Fruit fly (Drosophila melanogaster) whole organism, embryonic: ENCODE measurements around the gene CG43401.
A peak's percentile ranks its signal among the peaks of the same experiment; 100 is the strongest.

Source experiments
- Abd-B ChIP-seq: fragments of 200-800 bp; sonication (Bioruptor generic); optimal IDR thresholded peaks from 2 replicates; lab custom pipeline; 2018; ENCODE audit warnings: missing biosample characterization, mild to moderate bottlenecking, missing genetic modification characterization, moderate library complexity
- Ada2b ChIP-seq: fragments of 200-800 bp; sonication (Bioruptor generic); IDR thresholded peaks from 2 replicates; pipeline ENCODE4 v1.3.6; 2022; ENCODE audit warnings: missing biosample characterization, missing genetic modification characterization
- Awh ChIP-seq: fragments of 200-800 bp; sonication (Bioruptor generic); IDR thresholded peaks from 2 replicates; pipeline ENCODE4, ENCODE4 v1.3.6; 2022; ENCODE audit warnings: missing biosample characterization, missing genetic modification characterization
- B-H2 ChIP-seq: fragments of 200-800 bp; sonication (Bioruptor generic); optimal IDR thresholded peaks from 2 replicates; lab custom pipeline; 2018; ENCODE audit warnings: missing biosample characterization, mild to moderate bottlenecking, missing genetic modification characterization
- CG10366 ChIP-seq: fragments of 200-800 bp; sonication (Bioruptor generic); IDR thresholded peaks from 2 replicates; pipeline ENCODE4 v1.3.6; 2022; ENCODE audit warnings: missing biosample characterization, missing genetic modification characterization
- CG11398 ChIP-seq: fragments of 200-800 bp; sonication (Bioruptor generic); optimal IDR thresholded peaks from 2 replicates; lab custom pipeline; 2016; ENCODE audit warnings: missing biosample characterization, missing genetic modification characterization
- CG11504 ChIP-seq: fragments of 200-800 bp; sonication (Bioruptor generic); optimal IDR thresholded peaks from 3 replicates; lab custom pipeline; 2019; ENCODE audit warnings: missing biosample characterization, mild to moderate bottlenecking, missing genetic modification characterization, moderate library complexity
- CG11695 ChIP-seq: fragments of 200-800 bp; sonication (Bioruptor generic); IDR thresholded peaks from 3 replicates; pipeline ENCODE4 v1.3.6; 2022; ENCODE audit warnings: missing biosample characterization, missing genetic modification characterization
- CG12236 ChIP-seq: fragments of 200-800 bp; sonication (Bioruptor generic); optimal IDR thresholded peaks from 2 replicates; lab custom pipeline; 2016; ENCODE audit warnings: missing biosample characterization, missing genetic modification characterization
- CG13287 ChIP-seq: fragments of 200-800 bp; sonication (Bioruptor generic); IDR thresholded peaks from 2 replicates; pipeline ENCODE4 v1.3.6; 2022; ENCODE audit warnings: missing biosample characterization, missing genetic modification characterization; ENCODE audit not compliant: partially characterized antibody
- CG13624 ChIP-seq: fragments of 200-800 bp; sonication (Bioruptor generic); optimal IDR thresholded peaks from 2 replicates; lab custom pipeline; 2016; ENCODE audit warnings: missing biosample characterization, missing genetic modification characterization
- CG14050 ChIP-seq: fragments of 200-800 bp; sonication (Bioruptor generic); IDR thresholded peaks from 3 replicates; pipeline ENCODE4 v1.3.6; 2022; ENCODE audit warnings: missing biosample characterization, missing genetic modification characterization
- CG14441 ChIP-seq: fragments of 200-800 bp; sonication (Bioruptor generic); IDR thresholded peaks from 2 replicates; pipeline ENCODE4 v1.3.6; 2022; ENCODE audit warnings: missing biosample characterization, missing genetic modification characterization
- CG15269 ChIP-seq: fragments of 200-800 bp; sonication (Bioruptor generic); optimal IDR thresholded peaks from 2 replicates; lab custom pipeline; 2018; ENCODE audit warnings: missing biosample characterization, mild to moderate bottlenecking, missing genetic modification characterization, moderate library complexity
- CG15601 ChIP-seq: fragments of 200-800 bp; sonication (Bioruptor generic); optimal IDR thresholded peaks from 3 replicates; lab custom pipeline; 2019; ENCODE audit warnings: missing biosample characterization, mild to moderate bottlenecking, missing genetic modification characterization, moderate library complexity
- CG16813 ChIP-seq: fragments of 200-800 bp; sonication (Bioruptor generic); IDR thresholded peaks from 3 replicates; pipeline ENCODE4 v1.3.6; 2022; ENCODE audit warnings: missing biosample characterization, missing genetic modification characterization; ENCODE audit not compliant: partially characterized antibody
- CG17802 ChIP-seq: fragments of 200-800 bp; sonication (Bioruptor generic); optimal IDR thresholded peaks from 2 replicates; lab custom pipeline; 2018; ENCODE audit warnings: missing biosample characterization, mild to moderate bottlenecking, missing genetic modification characterization, moderate library complexity
- CG18599 ChIP-seq: fragments of 200-800 bp; sonication (Bioruptor generic); optimal IDR thresholded peaks from 3 replicates; lab custom pipeline; 2017; ENCODE audit warnings: missing biosample characterization, missing genetic modification characterization, mild to moderate bottlenecking, moderate library complexity, missing genetic modification reagents
- CG2120 ChIP-seq: fragments of 200-800 bp; sonication (Bioruptor generic); optimal IDR thresholded peaks from 3 replicates; lab custom pipeline; 2016; ENCODE audit warnings: missing biosample characterization, missing genetic modification characterization
- CG2678 ChIP-seq: fragments of 200-800 bp; sonication (Bioruptor generic); optimal IDR thresholded peaks from 3 replicates; lab custom pipeline; 2019; ENCODE audit warnings: missing biosample characterization, mild to moderate bottlenecking, missing genetic modification characterization, moderate library complexity
- CG4360 ChIP-seq: fragments of 200-800 bp; sonication (Bioruptor generic); IDR thresholded peaks from 2 replicates; pipeline ENCODE4 v1.3.6; 2022; ENCODE audit warnings: missing biosample characterization, missing genetic modification characterization
- CG5953 ChIP-seq: fragments of 200-800 bp; sonication (Bioruptor generic); IDR thresholded peaks from 2 replicates; pipeline ENCODE4 v1.3.6; 2022; ENCODE audit warnings: missing biosample characterization, missing genetic modification characterization
- CG6654 ChIP-seq: fragments of 200-800 bp; sonication (Bioruptor generic); optimal IDR thresholded peaks from 2 replicates; lab custom pipeline; 2017; ENCODE audit warnings: missing biosample characterization, mild to moderate bottlenecking, missing genetic modification characterization
- CG9437 ChIP-seq: fragments of 200-800 bp; sonication (Bioruptor generic); optimal IDR thresholded peaks from 2 replicates; lab custom pipeline; 2018; ENCODE audit warnings: missing biosample characterization, mild to moderate bottlenecking, missing genetic modification characterization
- Dfd ChIP-seq, 2 experiments: fragments of >200 bp; optimal IDR thresholded peaks; 2 replicates each; lab custom pipeline; 2017; ENCODE audit warnings: missing biosample characterization in 2 of 2, missing genetic modification characterization in 2 of 2
- GATAe ChIP-seq: fragments of 200-800 bp; sonication (Bioruptor generic); conservative IDR thresholded peaks from 2 replicates; pipeline ENCODE4 v1.3.6; 2022; ENCODE audit warnings: missing biosample characterization, missing genetic modification characterization
- H2.0 ChIP-seq: fragments of 200-800 bp; sonication (Bioruptor generic); IDR thresholded peaks from 2 replicates; pipeline ENCODE4 v1.3.6; 2022; ENCODE audit warnings: missing biosample characterization, missing genetic modification characterization
- Hr3 ChIP-seq: fragments of 200-800 bp; sonication (Bioruptor generic); optimal IDR thresholded peaks from 3 replicates; lab custom pipeline; 2016; ENCODE audit warnings: missing biosample characterization, missing genetic modification characterization
- Sox102F ChIP-seq: fragments of 200-800 bp; sonication (Bioruptor generic); optimal IDR thresholded peaks from 2 replicates; lab custom pipeline; 2018; ENCODE audit warnings: missing biosample characterization, mild to moderate bottlenecking, missing genetic modification characterization, moderate library complexity
- Taf1 ChIP-seq: fragments of 200-800 bp; sonication (Bioruptor generic); IDR thresholded peaks from 2 replicates; pipeline ENCODE4 v1.3.6; 2022; ENCODE audit warnings: missing biosample characterization, missing genetic modification characterization
- Xbp1 ChIP-seq: fragments of 200-800 bp; sonication (Bioruptor generic); optimal IDR thresholded peaks from 3 replicates; lab custom pipeline; 2016; ENCODE audit warnings: missing biosample characterization, mild to moderate bottlenecking, missing genetic modification characterization
- Xrp1 ChIP-seq: fragments of 200-800 bp; sonication (Bioruptor generic); IDR thresholded peaks from 2 replicates; pipeline ENCODE4 v1.3.6; 2022; ENCODE audit warnings: missing biosample characterization, missing genetic modification characterization
- btn ChIP-seq: fragments of 200-800 bp; sonication (Bioruptor generic); optimal IDR thresholded peaks from 2 replicates; lab custom pipeline; 2016; ENCODE audit warnings: missing biosample characterization, missing genetic modification characterization
- dmrt99B ChIP-seq: fragments of 200-800 bp; sonication (Bioruptor generic); optimal IDR thresholded peaks from 2 replicates; lab custom pipeline; 2018; ENCODE audit warnings: missing biosample characterization, mild to moderate bottlenecking, missing genetic modification characterization, moderate library complexity
- dysf ChIP-seq: fragments of 200-800 bp; sonication (Bioruptor generic); IDR thresholded peaks from 3 replicates; pipeline ENCODE4 v1.3.6; 2022; ENCODE audit warnings: missing biosample characterization, missing genetic modification characterization
- esg ChIP-seq: fragments of 200-800 bp; sonication (Bioruptor generic); conservative IDR thresholded peaks from 2 replicates; pipeline ENCODE4 v1.3.6; 2022; ENCODE audit warnings: missing biosample characterization, missing genetic modification characterization
- ewg ChIP-seq: fragments of 200-800 bp; sonication (Bioruptor generic); optimal IDR thresholded peaks from 3 replicates; lab custom pipeline; 2017; ENCODE audit warnings: mild to moderate bottlenecking, missing biosample characterization, missing genetic modification reagents, missing genetic modification characterization
- fd3F ChIP-seq: fragments of 200-800 bp; sonication (Bioruptor generic); optimal IDR thresholded peaks from 2 replicates; lab custom pipeline; 2018; ENCODE audit warnings: missing biosample characterization, mild to moderate bottlenecking, missing genetic modification characterization, moderate library complexity
- fd96Cb ChIP-seq: fragments of 200-800 bp; sonication (Bioruptor generic); optimal IDR thresholded peaks from 2 replicates; lab custom pipeline; 2018; ENCODE audit warnings: missing biosample characterization, mild to moderate bottlenecking, missing genetic modification characterization, moderate library complexity
- fru ChIP-seq: fragments of >200 bp; optimal IDR thresholded peaks from 2 replicates; lab custom pipeline; 2017
- ftz-f1 ChIP-seq: fragments of 200-800 bp; sonication (Bioruptor generic); optimal IDR thresholded peaks from 2 replicates; lab custom pipeline; 2016; ENCODE audit warnings: missing biosample characterization, missing genetic modification characterization
- her ChIP-seq: fragments of 200-800 bp; sonication (Bioruptor generic); optimal IDR thresholded peaks from 2 replicates; lab custom pipeline; 2016; ENCODE audit warnings: missing biosample characterization, missing genetic modification characterization
- pho ChIP-seq: fragments of 200-800 bp; sonication (Bioruptor generic); optimal IDR thresholded peaks from 2 replicates; lab custom pipeline; 2016; ENCODE audit warnings: missing biosample characterization, missing genetic modification characterization
- repo ChIP-seq: fragments of 200-800 bp; sonication (Bioruptor generic); optimal IDR thresholded peaks from 2 replicates; lab custom pipeline; 2016; ENCODE audit warnings: missing biosample characterization, missing genetic modification characterization
- row ChIP-seq: fragments of 200-800 bp; sonication (Bioruptor generic); IDR thresholded peaks from 3 replicates; pipeline ENCODE4 v1.3.6; 2022; ENCODE audit warnings: missing biosample characterization, missing genetic modification characterization
- sd ChIP-seq: fragments of 200-800 bp; sonication (Bioruptor generic); optimal IDR thresholded peaks from 3 replicates; lab custom pipeline; 2018; ENCODE audit warnings: missing biosample characterization, mild to moderate bottlenecking, missing genetic modification characterization, moderate library complexity
- sens-2 ChIP-seq: fragments of 200-800 bp; sonication (Bioruptor generic); IDR thresholded peaks from 2 replicates; pipeline ENCODE4 v1.3.6; 2022; ENCODE audit warnings: missing biosample characterization, missing genetic modification characterization
- tup ChIP-seq: fragments of 200-800 bp; sonication (Bioruptor generic); optimal IDR thresholded peaks from 2 replicates; lab custom pipeline; 2016; ENCODE audit warnings: missing biosample characterization, mild to moderate bottlenecking, missing genetic modification characterization, moderate library complexity
- twi ChIP-seq: fragments of 200-800 bp; optimal IDR thresholded peaks from 2 replicates; lab custom pipeline; 2019; ENCODE audit warnings: missing biosample characterization, mild to moderate bottlenecking, missing genetic modification characterization, moderate library complexity
- usp ChIP-seq: fragments of >200 bp; optimal IDR thresholded peaks from 2 replicates; lab custom pipeline; 2017; ENCODE audit warnings: missing biosample characterization, missing genetic modification characterization
- wor ChIP-seq: fragments of 200-800 bp; sonication (Bioruptor generic); IDR thresholded peaks from 2 replicates; pipeline ENCODE4 v1.3.6; 2022; ENCODE audit warnings: missing biosample characterization, missing genetic modification characterization
- zen ChIP-seq: fragments of 200-800 bp; sonication (Bioruptor generic); optimal IDR thresholded peaks from 3 replicates; lab custom pipeline; 2018; ENCODE audit warnings: missing biosample characterization, mild to moderate bottlenecking, missing genetic modification characterization, moderate library complexity

The CG43401 gene

dm6 chr2L:1402728-1403127 is 25.5 kb upstream of the CG43401 start (continued):
- TF ChIP-seq fd3F (GFP tag; lab: Kevin White, UChicago) (no peak), CG14441 (GFP tag; lab: Robert Waterston, UW) (peak; percentile 22; the same call in 1 of the 2 replicates), CG11504 (tag; lab: Kevin White, UChicago) (peak; percentile 0), CG18599 (peak; percentile 61), her (no peak), Hr3 (GFP tag; lab: Kevin White, UChicago) (no peak), B-H2 (GFP tag; lab: Kevin White, UChicago) (no peak), dmrt99B (tag; lab: Kevin White, UChicago) (peak; percentile 0), ftz-f1 (GFP tag; lab: Kevin White, UChicago) (no peak), CG4360 (GFP tag; lab: Robert Waterston, UW) (no peak), row (peak; percentile 54), Xrp1 (GFP tag; lab: Robert Waterston, UW) (peak; percentile 44; the same call in 1 of the 2 replicates), CG11398 (no peak), CG11695 (no peak), CG6654 (GFP tag; lab: Kevin White, UChicago) (no peak), CG12236 (GFP tag; lab: Kevin White, UChicago) (no peak), GATAe (GFP tag; lab: Robert Waterston, UW) (no peak), Taf1 (GFP tag; lab: Robert Waterston, UW) (no peak), CG17802 (tag; lab: Kevin White, UChicago) (no peak), tup (GFP tag; lab: Kevin White, UChicago) (no peak), CG2678 (peak; percentile 0), Abd-B (no peak), wor (GFP tag; lab: Robert Waterston, UW) (no peak), zen (tag; lab: Kevin White, UChicago) (no peak), CG15601 (tag; lab: Kevin White, UChicago) (no peak), CG14050 (no peak), CG15269 (tag; lab: Kevin White, UChicago) (no peak), H2.0 (GFP tag; lab: Robert Waterston, UW) (0 out of 2 replicates have a peak, but pooled peaks have one; percentile 13), Dfd (GFP tag; optimal IDR thresholded peaks at IDR 0.05; lab: Kevin White, UChicago) (no peak), Xbp1 (no peak), repo (GFP tag; lab: Kevin White, UChicago) (no peak), CG13287 (GFP tag; lab: Robert Waterston, UW) (no peak), dysf (no peak), ewg (no peak), CG16813 (GFP tag; lab: Robert Waterston, UW) (no peak), usp (no peak), Sox102F (peak; percentile 1), btn (no peak), CG10366 (peak; percentile 15; the same call in 1 of the 2 replicates), sens-2 (GFP tag; lab: Robert Waterston, UW) (no peak), Ada2b (GFP tag; lab: Robert Waterston, UW) (no peak), CG13624 (GFP tag; lab: Kevin White, UChicago) (no peak), pho (no peak), esg (GFP tag; lab: Robert Waterston, UW) (no peak), CG2120 (GFP tag; lab: Kevin White, UChicago) (peak; percentile 18), Awh (GFP tag; lab: Robert Waterston, UW) (no peak), CG9437 (GFP tag; lab: Kevin White, UChicago) (no peak), fru (lab: Kevin White, UChicago) (no peak), CG5953 (0 out of 2 replicates have a peak, but pooled peaks have one; percentile 18), sd (tag; lab: Kevin White, UChicago) (no peak), twi (peak; percentile 88), fd96Cb (tag; lab: Kevin White, UChicago) (no peak)
